Worm (Caenorhabditis elegans) whole organism, L4 larva: ENCODE results near the gene dlc-4.

Source experiments
- F49E8.2 ChIP-seq: sonication (generic microtip); optimal IDR thresholded peaks from 2 replicates; lab custom pipeline; 2016; ENCODE audit warnings: missing compliant biosample characterization, mild to moderate bottlenecking, missing genetic modification characterization, borderline replicate concordance
- aly-2 ChIP-seq: sonication (generic microtip); optimal IDR thresholded peaks from 2 replicates; lab custom pipeline; 2018; ENCODE audit warnings: missing biosample characterization, missing genetic modification characterization
- ama-1 ChIP-seq: fragments of 150-350 bp; optimal IDR thresholded peaks from 2 replicates; lab custom pipeline; 2014; ENCODE audit warnings: inconsistent platforms, mixed read lengths
- duxl-1 ChIP-seq: sonication (generic microtip); optimal IDR thresholded peaks from 2 replicates; lab custom pipeline; 2016; ENCODE audit warnings: mild to moderate bottlenecking, missing genetic modification characterization, moderate library complexity, missing compliant biosample characterization; ENCODE audit not compliant: poor library complexity
- lsy-2 ChIP-seq, 2 experiments: fragments of 150-350 bp in 1 of 2; sonication (generic microtip) in 1 of 2; optimal IDR thresholded peaks; 2 replicates each; lab custom pipeline; 2014 to 2017; ENCODE audit warnings: missing biosample characterization in 2 of 2, missing genetic modification characterization in 2 of 2
- nhr-237 ChIP-seq: sonication (generic microtip); optimal IDR thresholded peaks from 2 replicates; lab custom pipeline; 2017; ENCODE audit warnings: missing biosample characterization, missing genetic modification characterization
- nhr-76 ChIP-seq: fragments of 150-350 bp; optimal IDR thresholded peaks from 2 replicates; lab custom pipeline; 2014; ENCODE audit warnings: missing biosample characterization, missing genetic modification characterization
- nhr-77 ChIP-seq: fragments of 150-350 bp; optimal IDR thresholded peaks from 2 replicates; lab custom pipeline; 2014; ENCODE audit warnings: missing biosample characterization, missing genetic modification characterization
- skn-1 ChIP-seq: fragments of 150-350 bp; optimal IDR thresholded peaks from 2 replicates; lab custom pipeline; 2014; ENCODE audit warnings: missing biosample characterization, missing genetic modification characterization
- snpc-4 ChIP-seq: fragments of 150-350 bp; optimal IDR thresholded peaks from 2 replicates; lab custom pipeline; 2014; ENCODE audit warnings: missing biosample characterization, missing genetic modification characterization
- unc-62 ChIP-seq, 3 experiments: fragments of 150-350 bp in 1 of 3; sonication (generic microtip); optimal IDR thresholded peaks in 2 of 3; peaks in 1 of 3; 1 replicate in 1 of 3; 2 replicates in 2 of 3; lab custom pipeline; 2014 to 2017; ENCODE audit warnings: missing biosample characterization in 3 of 3, missing genetic modification characterization in 3 of 3, missing genetic modification reagents in 3 of 3, missing genotype in 1 of 3
- zip-2 ChIP-seq: fragments of 150-350 bp; optimal IDR thresholded peaks from 2 replicates; lab custom pipeline; 2014; ENCODE audit warnings: missing biosample characterization, missing genetic modification characterization

DNA sequence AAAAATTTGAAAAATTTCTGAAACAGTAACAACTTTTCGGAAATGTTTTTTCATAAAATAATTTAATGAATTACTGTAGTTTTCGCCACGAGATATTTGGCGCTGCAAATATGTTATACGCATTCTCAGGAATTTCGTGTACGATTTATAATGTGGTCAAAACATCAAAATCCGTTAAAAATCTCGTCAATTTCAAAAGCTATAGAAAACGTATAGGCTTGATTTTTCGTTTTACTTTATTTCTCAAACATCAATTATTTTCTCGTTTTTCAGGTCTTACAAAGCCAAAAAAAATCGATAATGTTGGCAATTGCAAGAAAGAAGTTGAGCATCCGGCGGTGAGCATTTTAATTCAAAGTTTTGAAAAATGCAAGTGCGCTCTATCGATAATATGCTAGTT is at the start of gene dlc-4:
- TF ChIP-seq unc-62 (GFP tag; optimal IDR thresholded peaks at IDR 0.05 in 1 of 2; lab: Kevin White, UChicago) (no peak), unc-62 (tag; optimal IDR thresholded peaks at IDR 0.05; lab: Kevin White, UChicago) (no peak), duxl-1 (tag; lab: Kevin White, UChicago) (no peak), ama-1 (no peak), nhr-76 (tag; lab: Kevin White, UChicago) (no peak), aly-2 (tag; lab: Kevin White, UChicago) (no peak), lsy-2 (tag; optimal IDR thresholded peaks at IDR 0.05; lab: Kevin White, UChicago) (no peak), snpc-4 (tag; lab: Kevin White, UChicago) (no peak), nhr-237 (tag; lab: Kevin White, UChicago) (no peak), F49E8.2 (no peak), zip-2 (tag; lab: Kevin White, UChicago) (no peak), nhr-77 (tag; lab: Kevin White, UChicago) (no peak), skn-1 (tag; lab: Kevin White, UChicago) (no peak)
